Worm (Caenorhabditis elegans) whole organism, L4 larva: ENCODE data around the gene oac-1.
A peak's percentile ranks its signal among the peaks of the same experiment; 100 is the strongest.

ENCODE experiments used
- F10B5.3 ChIP-seq: sonication (generic microtip); optimal IDR thresholded peaks from 2 replicates; lab custom pipeline; 2016; ENCODE audit warnings: mild to moderate bottlenecking, missing genetic modification characterization, missing compliant biosample characterization
- F26F4.8 ChIP-seq: fragments of 200-800 bp; sonication (Bioruptor generic); conservative IDR thresholded peaks from 2 replicates; pipeline ENCODE4 v1.3.6; 2022; ENCODE audit warnings: missing genetic modification characterization, missing compliant biosample characterization
- F44E2.7 ChIP-seq: fragments of 200-800 bp; sonication (Bioruptor generic); IDR thresholded peaks from 2 replicates; pipeline ENCODE4 v2.1.2; 2022; ENCODE audit warnings: missing genetic modification characterization, missing compliant biosample characterization
- R02D3.7 ChIP-seq: fragments of 150-350 bp; sonication (generic microtip); optimal IDR thresholded peaks from 3 replicates; lab custom pipeline; 2014; ENCODE audit warnings: missing biosample characterization, missing genetic modification characterization
- T20F7.1 ChIP-seq: fragments of 200-800 bp; sonication (Bioruptor generic); optimal IDR thresholded peaks from 2 replicates; lab custom pipeline; 2018; ENCODE audit warnings: mild to moderate bottlenecking, missing genetic modification characterization, missing compliant biosample characterization
- ZK337.2 ChIP-seq: fragments of 200-800 bp; sonication (Bioruptor generic); IDR thresholded peaks from 2 replicates; pipeline ENCODE4 v1.3.6; 2022; ENCODE audit warnings: missing genetic modification reagents, missing genetic modification characterization, missing compliant biosample characterization
- attf-4 ChIP-seq: sonication (generic microtip); optimal IDR thresholded peaks from 3 replicates; lab custom pipeline; 2017; ENCODE audit warnings: missing biosample characterization, missing genetic modification characterization
- cey-2 ChIP-seq: sonication (generic microtip); optimal IDR thresholded peaks from 3 replicates; lab custom pipeline; 2017; ENCODE audit warnings: missing genetic modification characterization, mild to moderate bottlenecking, missing compliant biosample characterization, antibody characterized with exemption, borderline replicate concordance; ENCODE audit not compliant: insufficient read depth
- ctbp-1 ChIP-seq: fragments of 200-800 bp; sonication (Bioruptor generic); IDR thresholded peaks from 2 replicates; pipeline ENCODE4 v1.3.6; 2022; ENCODE audit warnings: missing genetic modification reagents, missing genetic modification characterization, missing compliant biosample characterization
- daf-16 ChIP-seq, 3 experiments: sonication (generic microtip); optimal IDR thresholded peaks; 2 replicates each; lab custom pipeline; 2016 to 2017; ENCODE audit warnings: missing genetic modification characterization in 3 of 3, missing genetic modification reagents in 3 of 3, mild to moderate bottlenecking in 2 of 3, missing compliant biosample characterization in 2 of 3, missing biosample characterization in 1 of 3, moderate library complexity in 1 of 3
- dpl-1 ChIP-seq: fragments of 150-350 bp; optimal IDR thresholded peaks from 2 replicates; lab custom pipeline; 2014; ENCODE audit warnings: missing biosample characterization, missing genetic modification reagents, missing genetic modification characterization
- fkh-10 ChIP-seq: fragments of 150-350 bp; optimal IDR thresholded peaks from 2 replicates; lab custom pipeline; 2014; ENCODE audit warnings: missing biosample characterization, missing genetic modification reagents, missing genetic modification characterization
- fos-1 ChIP-seq: fragments of 150-350 bp; optimal IDR thresholded peaks from 2 replicates; lab custom pipeline; 2014; ENCODE audit warnings: missing biosample characterization, missing genetic modification characterization
- gei-8 ChIP-seq: fragments of 200-800 bp; sonication (Bioruptor generic); optimal IDR thresholded peaks from 2 replicates; lab custom pipeline; 2018; ENCODE audit warnings: mild to moderate bottlenecking, missing genetic modification characterization, missing compliant biosample characterization
- hif-1 ChIP-seq, 2 experiments: sonication (generic microtip); optimal IDR thresholded peaks; 2 replicates each; lab custom pipeline; 2016 to 2017; ENCODE audit warnings: missing compliant biosample characterization in 2 of 2, missing genetic modification characterization in 2 of 2, missing genetic modification reagents in 2 of 2, missing genotype in 2 of 2, mild to moderate bottlenecking in 1 of 2
- hlh-11 ChIP-seq: fragments of 200-800 bp; sonication (Bioruptor generic); optimal IDR thresholded peaks from 2 replicates; lab custom pipeline; 2018; ENCODE audit warnings: mild to moderate bottlenecking, missing genetic modification characterization, missing compliant biosample characterization
- jun-1 ChIP-seq: fragments of 150-350 bp; optimal IDR thresholded peaks from 2 replicates; lab custom pipeline; 2014; ENCODE audit warnings: missing biosample characterization, missing genetic modification reagents, missing genetic modification characterization
- lim-7 ChIP-seq: fragments of 200-800 bp; sonication (Bioruptor generic); IDR thresholded peaks from 2 replicates; pipeline ENCODE4 v1.3.6; 2022; ENCODE audit warnings: missing genetic modification characterization, missing compliant biosample characterization
- lin-13 ChIP-seq: fragments of 150-350 bp; optimal IDR thresholded peaks from 2 replicates; lab custom pipeline; 2014; ENCODE audit warnings: missing biosample characterization, missing genetic modification reagents, missing genetic modification characterization
- lin-29 ChIP-seq: fragments of 200-800 bp; sonication (Bioruptor generic); IDR thresholded peaks from 2 replicates; pipeline ENCODE4 v1.3.6; 2022; ENCODE audit warnings: missing genetic modification reagents, missing genetic modification characterization, missing compliant biosample characterization
- lin-38 ChIP-seq: fragments of 200-800 bp; sonication (Bioruptor generic); IDR thresholded peaks from 2 replicates; pipeline ENCODE4 v1.3.6; 2022; ENCODE audit warnings: missing genetic modification reagents, missing genetic modification characterization, missing compliant biosample characterization
- lir-3 ChIP-seq: sonication (generic microtip); optimal IDR thresholded peaks from 2 replicates; lab custom pipeline; 2016; ENCODE audit warnings: mild to moderate bottlenecking, missing genetic modification characterization, missing compliant biosample characterization
- madf-5 ChIP-seq, 2 experiments: fragments of 200-800 bp; sonication (Bioruptor generic); IDR thresholded peaks; 2 replicates each; pipeline ENCODE4 v1.3.6; 2022; ENCODE audit warnings: missing compliant biosample characterization in 2 of 2, missing genetic modification characterization in 2 of 2
- mdl-1 ChIP-seq, 2 experiments: fragments of 150-350 bp in 1 of 2; sonication (generic microtip) in 1 of 2; optimal IDR thresholded peaks; 2 replicates each; lab custom pipeline; 2014 to 2017; ENCODE audit warnings: missing biosample characterization in 2 of 2, missing genetic modification characterization in 2 of 2
- mep-1 ChIP-seq: fragments of 150-350 bp; sonication (generic microtip); optimal IDR thresholded peaks from 3 replicates; lab custom pipeline; 2014; ENCODE audit warnings: missing biosample characterization, missing genetic modification characterization
- nhr-10 ChIP-seq: fragments of 150-350 bp; optimal IDR thresholded peaks from 2 replicates; lab custom pipeline; 2014; ENCODE audit warnings: missing biosample characterization, missing genetic modification characterization
- nhr-111 ChIP-seq: fragments of 200-800 bp; sonication (Bioruptor generic); optimal IDR thresholded peaks from 2 replicates; lab custom pipeline; 2018; ENCODE audit warnings: mild to moderate bottlenecking, missing genetic modification characterization, missing compliant biosample characterization
- nhr-237 ChIP-seq: sonication (generic microtip); optimal IDR thresholded peaks from 2 replicates; lab custom pipeline; 2017; ENCODE audit warnings: missing biosample characterization, missing genetic modification characterization
- nhr-41 ChIP-seq: fragments of 200-800 bp; sonication (Bioruptor generic); IDR thresholded peaks from 2 replicates; pipeline ENCODE4 v1.3.6; 2022; ENCODE audit warnings: missing genetic modification reagents, missing genetic modification characterization, missing compliant biosample characterization
- nhr-76 ChIP-seq: fragments of 150-350 bp; optimal IDR thresholded peaks from 2 replicates; lab custom pipeline; 2014; ENCODE audit warnings: missing biosample characterization, missing genetic modification characterization
- pha-4 ChIP-seq, 2 experiments: fragments of 150-350 bp in 1 of 2; fragments of 200-800 bp in 1 of 2; sonication (Bioruptor generic) in 1 of 2; IDR thresholded peaks in 1 of 2; optimal IDR thresholded peaks in 1 of 2; 2 replicates each; pipeline versions ENCODE4 v1.3.6 to Lab custom; 2014 to 2022; ENCODE audit warnings: missing genetic modification characterization in 2 of 2, missing genetic modification reagents in 2 of 2, missing biosample characterization in 1 of 2, missing compliant biosample characterization in 1 of 2
- php-3 ChIP-seq: fragments of 200-800 bp; sonication (Bioruptor generic); IDR thresholded peaks from 2 replicates; pipeline ENCODE4 v1.3.6; 2022; ENCODE audit warnings: missing genetic modification reagents, missing genetic modification characterization, missing compliant biosample characterization
- set-16 ChIP-seq: fragments of 200-800 bp; sonication (Bioruptor generic); IDR thresholded peaks from 2 replicates; pipeline ENCODE4 v1.3.6; 2022; ENCODE audit warnings: missing genetic modification reagents, missing genetic modification characterization, missing compliant biosample characterization
- spr-3 ChIP-seq: fragments of 200-800 bp; sonication (Bioruptor generic); optimal IDR thresholded peaks from 2 replicates; lab custom pipeline; 2018; ENCODE audit warnings: mild to moderate bottlenecking, missing genetic modification characterization, missing compliant biosample characterization
- tag-97 ChIP-seq: fragments of 200-800 bp; sonication (Bioruptor generic); IDR thresholded peaks from 2 replicates; pipeline ENCODE4 v1.3.6; 2022; ENCODE audit warnings: missing genetic modification characterization, missing compliant biosample characterization
- zag-1 ChIP-seq: fragments of 150-350 bp; optimal IDR thresholded peaks from 2 replicates; lab custom pipeline; 2014; ENCODE audit warnings: missing biosample characterization, missing genetic modification characterization
- zfp-2 ChIP-seq: sonication (generic microtip); optimal IDR thresholded peaks from 2 replicates; lab custom pipeline; 2016; ENCODE audit warnings: mild to moderate bottlenecking, missing genetic modification characterization, missing compliant biosample characterization
- zip-2 ChIP-seq: fragments of 150-350 bp; optimal IDR thresholded peaks from 2 replicates; lab custom pipeline; 2014; ENCODE audit warnings: missing biosample characterization, missing genetic modification characterization
- ztf-7 ChIP-seq: fragments of 150-350 bp; optimal IDR thresholded peaks from 2 replicates; lab custom pipeline; 2014; ENCODE audit warnings: missing biosample characterization, missing genetic modification characterization

Gene oac-1

ce11 chrV:19546673-19547072, 9.1 kb downstream of the oac-1 start:
- TF ChIP-seq fkh-10 (GFP tag; lab: Kevin White, UChicago) (no peak), hif-1 (tag; optimal IDR thresholded peaks at IDR 0.05; lab: Kevin White, UChicago) (no peak), set-16 (peak; percentile 55), lir-3 (tag; lab: Kevin White, UChicago) (no peak), mdl-1 (tag; optimal IDR thresholded peaks at IDR 0.05; lab: Kevin White, UChicago) (no peak), hlh-11 (tag; lab: Kevin White, UChicago) (peak; percentile 34), zip-2 (tag; lab: Kevin White, UChicago) (no peak), ctbp-1 (GFP tag; lab: Robert Waterston, UW) (no peak), daf-16 (GFP tag; optimal IDR thresholded peaks at IDR 0.05; lab: Kevin White, UChicago) (peak in 1 of 2 experiments; percentile 51), daf-16 (tag; optimal IDR thresholded peaks at IDR 0.05; lab: Kevin White, UChicago) (no peak), lin-38 (no peak), fos-1 (tag; lab: Kevin White, UChicago) (no peak), zfp-2 (tag; lab: Kevin White, UChicago) (no peak), tag-97 (GFP tag; lab: Robert Waterston, UW) (no peak), spr-3 (GFP tag; lab: Kevin White, UChicago) (no peak), ZK337.2 (no peak), madf-5 (GFP tag; IDR thresholded peaks at IDR 0.05; lab: Robert Waterston, UW) (no peak)

ce11 chrV:19546100-19546499, 9.7 kb downstream of the oac-1 start, which contains the start of gene Y43F8B.1:
Y43F8B.1 (minus strand) TSS chrV:19546200.
- TF ChIP-seq mep-1 (tag; lab: Kevin White, UChicago) (no peak), madf-5 (GFP tag; IDR thresholded peaks at IDR 0.05; lab: Robert Waterston, UW) (no peak), dpl-1 (GFP tag; lab: Kevin White, UChicago) (no peak), lir-3 (tag; lab: Kevin White, UChicago) (no peak), jun-1 (tag; lab: Kevin White, UChicago) (no peak), T20F7.1 (GFP tag; lab: Kevin White, UChicago) (no peak), lin-13 (GFP tag; lab: Kevin White, UChicago) (no peak)

DNA sequence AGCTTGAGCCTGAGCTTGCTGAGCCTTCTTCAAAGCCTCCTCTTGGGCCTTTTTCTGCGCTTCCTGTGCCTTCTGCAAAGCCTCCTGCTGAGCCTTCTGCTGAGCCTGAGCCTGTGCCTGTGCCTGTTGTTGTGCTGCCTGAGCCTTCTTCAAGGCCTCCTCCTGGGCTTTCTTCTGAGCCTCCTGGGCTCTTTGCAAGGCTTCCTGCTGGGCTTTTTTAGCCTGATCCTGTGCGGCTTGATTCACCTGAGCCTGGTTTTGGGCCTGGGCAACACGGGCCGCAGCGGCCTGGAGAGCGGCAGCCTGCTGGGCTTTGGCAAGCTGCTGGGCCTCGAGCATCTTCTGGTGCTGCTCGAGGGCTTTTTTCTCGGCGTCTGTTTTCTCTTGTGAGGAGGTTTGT, 10.7 kb downstream of the oac-1 start:
- TF ChIP-seq set-16, result peak; percentile 94
- no peak for TF ChIP-seq F10B5.3
- 0 out of 2 replicates have a peak, but pooled peaks have one; percentile 43 for TF ChIP-seq F26F4.8
- TF ChIP-seq attf-4 (tag; lab: Kevin White, UChicago), result no peak

ce11 chrV:19543509-19543908, 12.3 kb downstream of the oac-1 start:
- TF ChIP-seq php-3 (GFP tag; lab: Robert Waterston, UW) (no peak), nhr-111 (GFP tag; lab: Kevin White, UChicago) (no peak), R02D3.7 (tag; lab: Kevin White, UChicago) (no peak), hlh-11 (tag; lab: Kevin White, UChicago) (no peak), pha-4 (GFP tag; IDR thresholded peaks at IDR 0.05; lab: Robert Waterston, UW) (no peak), pha-4 (tag; optimal IDR thresholded peaks at IDR 0.05; lab: Kevin White, UChicago) (no peak), nhr-41 (GFP tag; lab: Robert Waterston, UW) (no peak), nhr-76 (tag; lab: Kevin White, UChicago) (no peak), F44E2.7 (GFP tag; lab: Robert Waterston, UW) (no peak), gei-8 (no peak), zag-1 (no peak), ztf-7 (tag; lab: Kevin White, UChicago) (no peak), zip-2 (tag; lab: Kevin White, UChicago) (no peak), lim-7 (GFP tag; lab: Robert Waterston, UW) (no peak), nhr-10 (no peak), lin-29 (GFP tag; lab: Robert Waterston, UW) (no peak), cey-2 (tag; lab: Kevin White, UChicago) (no peak), lin-38 (no peak), nhr-237 (tag; lab: Kevin White, UChicago) (no peak), madf-5 (GFP tag; IDR thresholded peaks at IDR 0.05; lab: Robert Waterston, UW) (no peak)
